Fruit fly (Drosophila melanogaster): ENCODE data around the gene CG6418.
A peak's percentile ranks its signal among the peaks of the same experiment; 100 is the strongest.

The CG6418 gene

dm6 chr3L:10899087-10899511 is 20.3 kb upstream of the CG6418 start, which contains the start of gene Aps (continued):
- TF ChIP-seq Taf1 (GFP tag; IDR thresholded peaks at IDR 0.05) (peak; percentile 42; the same call in 1 of the 2 replicates), CG4424 (GFP tag; optimal IDR thresholded peaks at IDR 0.05) (peak; percentile 19), Fer3 (tag; optimal IDR thresholded peaks at IDR 0.05) (no peak), Bgb (GFP tag; IDR thresholded peaks at IDR 0.05; ENCODE audit: partially characterized antibody) (peak; percentile 11; the same call in 1 of the 2 replicates), ttk (GFP tag; IDR thresholded peaks at IDR 0.05) (no peak; the same call in 1 of the 2 replicates), hkb (optimal IDR thresholded peaks at IDR 0.05) (no peak), hkb (GFP tag; IDR thresholded peaks at IDR 0.05) (peak; percentile 29; the same call in 1 of the 2 replicates), CTCF (GFP tag; optimal IDR thresholded peaks at IDR 0.05) (peak; percentile 99), toy (GFP tag; IDR thresholded peaks at IDR 0.05) (no peak), wek (GFP tag; optimal IDR thresholded peaks at IDR 0.05) (no peak), CG4282 (GFP tag; optimal IDR thresholded peaks at IDR 0.05) (no peak), CG15696 (tag; optimal IDR thresholded peaks at IDR 0.05) (peak; percentile 62), HmgD (GFP tag; optimal IDR thresholded peaks at IDR 0.05) (no peak), CG7556 (GFP tag; optimal IDR thresholded peaks at IDR 0.05) (no peak), CG18599 (GFP tag; optimal IDR thresholded peaks at IDR 0.05) (no peak), CG14441 (GFP tag; IDR thresholded peaks at IDR 0.05) (peak; percentile 38; the same call in 1 of the 2 replicates), CG17359 (tag; optimal IDR thresholded peaks at IDR 0.05) (peak; percentile 17), prd (optimal IDR thresholded peaks at IDR 0.05) (no peak), prd (GFP tag; IDR thresholded peaks at IDR 0.05) (peak; percentile 59; the same call in 2 of the 3 replicates), sug (tag; optimal IDR thresholded peaks at IDR 0.05) (peak; percentile 45), CG12219 (GFP tag; optimal IDR thresholded peaks at IDR 0.05) (no peak), Xrp1 (GFP tag; IDR thresholded peaks at IDR 0.05) (no peak), zen2 (GFP tag; IDR thresholded peaks at IDR 0.05; ENCODE audit: partially characterized antibody) (no peak), Ssrp (tag; optimal IDR thresholded peaks at IDR 0.05) (peak; percentile 20), Kr (GFP tag; optimal IDR thresholded peaks at IDR 0.05) (no peak), cwo (GFP tag; optimal IDR thresholded peaks at IDR 0.05) (peak; percentile 1), Mrtf (GFP tag; IDR thresholded peaks at IDR 0.05) (no peak; the same call in 2 of the 3 replicates), CG11398 (GFP tag; optimal IDR thresholded peaks at IDR 0.05) (no peak), trh (GFP tag; optimal IDR thresholded peaks at IDR 0.05) (no peak), ken (GFP tag; IDR thresholded peaks at IDR 0.05) (no peak), CG4328 (GFP tag; optimal IDR thresholded peaks at IDR 0.05) (no peak), CG43689 (GFP tag; IDR thresholded peaks at IDR 0.05) (no peak), Stat92E (GFP tag; optimal IDR thresholded peaks at IDR 0.05) (peak in 1 of 3 experiments; percentile 63), Ptx1 (GFP tag; IDR thresholded peaks at IDR 0.05) (peak; percentile 49; the same call in 1 of the 2 replicates), CG14710 (tag; optimal IDR thresholded peaks at IDR 0.05) (peak; percentile 79), CG31365 (tag; optimal IDR thresholded peaks at IDR 0.05) (no peak), CG6765 (GFP tag; optimal IDR thresholded peaks at IDR 0.05) (no peak), CG8478 (optimal IDR thresholded peaks at IDR 0.05) (no peak), al (GFP tag; IDR thresholded peaks at IDR 0.05) (0 out of 2 replicates have a peak, but pooled peaks have one; percentile 28), Fer1 (GFP tag; optimal IDR thresholded peaks at IDR 0.05) (no peak), caup (GFP tag; optimal IDR thresholded peaks at IDR 0.05; ENCODE audit: severe bottlenecking) (no peak), dysf (GFP tag; IDR thresholded peaks at IDR 0.05) (peak; percentile 57; the same call in 2 of the 3 replicates), Bdp1 (GFP tag; optimal IDR thresholded peaks at IDR 0.05) (no peak), YL-1 (GFP tag; optimal IDR thresholded peaks at IDR 0.05) (no peak), CG7928 (GFP tag; optimal IDR thresholded peaks at IDR 0.05) (no peak), CG15269 (tag; optimal IDR thresholded peaks at IDR 0.05) (peak; percentile 49), CG7357 (GFP tag; IDR thresholded peaks at IDR 0.05) (no peak), HLH54F (GFP tag; optimal IDR thresholded peaks at IDR 0.05) (peak; percentile 24), CG11504 (tag; optimal IDR thresholded peaks at IDR 0.05) (peak; percentile 64), CG10274 (GFP tag; optimal IDR thresholded peaks at IDR 0.05) (no peak), Max (GFP tag; optimal IDR thresholded peaks at IDR 0.05) (peak; percentile 20), gem (tag; optimal IDR thresholded peaks at IDR 0.05) (peak; percentile 62)
